Worm (Caenorhabditis elegans) whole organism, young adult: ENCODE results near the gene ehbp-1.
A peak's percentile ranks its signal among the peaks of the same experiment; 100 is the strongest.

ENCODE experiments used
- B0019.2 ChIP-seq: fragments of 200-800 bp; sonication (Bioruptor generic); conservative IDR thresholded peaks from 2 replicates; pipeline ENCODE4 v1.3.6; 2022; ENCODE audit warnings: missing genetic modification reagents, missing genetic modification characterization, missing compliant biosample characterization
- B0035.1 ChIP-seq: sonication (generic microtip); optimal IDR thresholded peaks from 2 replicates; lab custom pipeline; 2016; ENCODE audit warnings: missing genetic modification characterization, mild to moderate bottlenecking, missing compliant biosample characterization, missing genotype, missing genetic modification reagents
- D2030.7 ChIP-seq: fragments of 200-800 bp; sonication (Bioruptor generic); IDR thresholded peaks from 2 replicates; pipeline ENCODE4 v1.3.6; 2022; ENCODE audit warnings: missing genetic modification reagents, missing genetic modification characterization, missing compliant biosample characterization
- F22D6.2 ChIP-seq: sonication (generic microtip); optimal IDR thresholded peaks from 2 replicates; lab custom pipeline; 2016; ENCODE audit warnings: mild to moderate bottlenecking, missing genetic modification characterization, missing compliant biosample characterization
- F49E8.2 ChIP-seq: sonication (generic microtip); optimal IDR thresholded peaks from 3 replicates; lab custom pipeline; 2017; ENCODE audit warnings: missing genetic modification characterization, mild to moderate bottlenecking, missing compliant biosample characterization, antibody characterized with exemption, moderate library complexity; ENCODE audit not compliant: insufficient read depth
- Y53F4B.3 ChIP-seq: fragments of 200-800 bp; sonication (Bioruptor generic); IDR thresholded peaks from 2 replicates; pipeline ENCODE4 v1.3.6; 2022; ENCODE audit warnings: missing genetic modification reagents, missing genetic modification characterization, missing compliant biosample characterization
- ZK185.1 ChIP-seq: sonication (generic microtip); optimal IDR thresholded peaks from 2 replicates; lab custom pipeline; 2016; ENCODE audit warnings: mild to moderate bottlenecking, missing genetic modification characterization, missing compliant biosample characterization; ENCODE audit not compliant: poor library complexity, severe bottlenecking
- akir-1 ChIP-seq: fragments of 200-800 bp; sonication (Bioruptor generic); optimal IDR thresholded peaks from 2 replicates; lab custom pipeline; 2018; ENCODE audit warnings: mild to moderate bottlenecking, missing genetic modification characterization, moderate library complexity, missing compliant biosample characterization
- atf-7 ChIP-seq: sonication (generic microtip); optimal IDR thresholded peaks from 2 replicates; lab custom pipeline; 2017; ENCODE audit warnings: mild to moderate bottlenecking, missing genetic modification characterization, missing compliant biosample characterization
- attf-6 ChIP-seq: fragments of 200-800 bp; sonication (Bioruptor generic); IDR thresholded peaks from 2 replicates; pipeline ENCODE4 v1.3.6; 2022; ENCODE audit warnings: missing genetic modification reagents, missing genetic modification characterization, missing compliant biosample characterization
- bed-1 ChIP-seq: fragments of 200-800 bp; sonication (Bioruptor generic); IDR thresholded peaks from 2 replicates; pipeline ENCODE4 v1.3.6; 2022; ENCODE audit warnings: missing genetic modification reagents, missing genetic modification characterization, missing compliant biosample characterization
- cebp-1 ChIP-seq, 2 experiments: fragments of 200-800 bp in 1 of 2; sonication (Bioruptor generic) in 1 of 2; sonication (generic microtip) in 1 of 2; IDR thresholded peaks in 1 of 2; optimal IDR thresholded peaks in 1 of 2; 2 replicates each; pipeline versions ENCODE4 v1.3.6 to Lab custom; 2017 to 2022; ENCODE audit warnings: missing compliant biosample characterization in 2 of 2, missing genetic modification characterization in 2 of 2, mild to moderate bottlenecking in 1 of 2, missing genetic modification reagents in 1 of 2, moderate library complexity in 1 of 2
- ceh-58 ChIP-seq: fragments of 200-800 bp; sonication (Bioruptor generic); IDR thresholded peaks from 2 replicates; pipeline ENCODE4 v1.3.6; 2022; ENCODE audit warnings: missing genetic modification characterization, missing compliant biosample characterization
- dox-1 ChIP-seq: fragments of 200-800 bp; sonication (Bioruptor generic); IDR thresholded peaks from 2 replicates; pipeline ENCODE4 v1.3.6; 2022; ENCODE audit warnings: missing genetic modification reagents, missing genetic modification characterization, missing compliant biosample characterization
- efl-1 ChIP-seq: fragments of 150-350 bp; optimal IDR thresholded peaks from 2 replicates; lab custom pipeline; 2014; ENCODE audit warnings: missing biosample characterization, missing genetic modification reagents, missing genetic modification characterization
- egl-18 ChIP-seq: fragments of 200-800 bp; sonication (Bioruptor generic); IDR thresholded peaks from 2 replicates; pipeline ENCODE4 v1.3.6; 2022; ENCODE audit warnings: missing genetic modification reagents, missing genetic modification characterization, missing compliant biosample characterization
- egl-44 ChIP-seq: fragments of 200-800 bp; sonication (Bioruptor generic); IDR thresholded peaks from 2 replicates; pipeline ENCODE4 v1.3.6; 2022; ENCODE audit warnings: missing genetic modification reagents, missing genetic modification characterization, missing compliant biosample characterization
- him-1 ChIP-seq: sonication (generic microtip); optimal IDR thresholded peaks from 2 replicates; lab custom pipeline; 2016; ENCODE audit warnings: missing genotype, missing genetic modification reagents, missing genetic modification characterization, missing compliant biosample characterization
- hmg-1.2 ChIP-seq: fragments of 200-800 bp; sonication (Bioruptor generic); IDR thresholded peaks from 2 replicates; pipeline ENCODE4 v1.3.6; 2022; ENCODE audit warnings: missing genetic modification reagents, missing genetic modification characterization, missing compliant biosample characterization
- let-607 ChIP-seq, 2 experiments: fragments of 200-800 bp in 1 of 2; sonication (Bioruptor generic) in 1 of 2; sonication (generic microtip) in 1 of 2; optimal IDR thresholded peaks; 2 replicates each; lab custom pipeline; 2016 to 2018; ENCODE audit warnings: mild to moderate bottlenecking in 2 of 2, missing compliant biosample characterization in 2 of 2, missing genetic modification characterization in 2 of 2, moderate library complexity in 2 of 2, missing genotype in 1 of 2
- lin-35 ChIP-seq, 3 experiments: fragments of 150-350 bp in 2 of 3; sonication (generic microtip) in 1 of 3; optimal IDR thresholded peaks; 2 replicates each; lab custom pipeline; 2014 to 2018; ENCODE audit warnings: missing biosample characterization in 3 of 3, missing genetic modification characterization in 3 of 3, missing genetic modification reagents in 3 of 3
- lin-40 ChIP-seq: sonication (generic microtip); optimal IDR thresholded peaks from 2 replicates; lab custom pipeline; 2016; ENCODE audit warnings: missing genetic modification characterization, mild to moderate bottlenecking, missing compliant biosample characterization, missing genotype, missing genetic modification reagents
- lin-54 ChIP-seq: fragments of 200-800 bp; sonication (Bioruptor generic); optimal IDR thresholded peaks from 2 replicates; lab custom pipeline; 2018; ENCODE audit warnings: mild to moderate bottlenecking, missing genetic modification characterization, missing compliant biosample characterization
- lsl-1 ChIP-seq: fragments of 200-800 bp; sonication (Bioruptor generic); optimal IDR thresholded peaks from 2 replicates; lab custom pipeline; 2018; ENCODE audit warnings: mild to moderate bottlenecking, missing genetic modification characterization, moderate library complexity, missing compliant biosample characterization
- madf-6 ChIP-seq: fragments of 200-800 bp; sonication (Bioruptor generic); IDR thresholded peaks from 2 replicates; pipeline ENCODE4 v1.3.6; 2022; ENCODE audit warnings: missing genetic modification reagents, missing genetic modification characterization, missing compliant biosample characterization
- mcd-1 ChIP-seq: fragments of 200-800 bp; sonication (Bioruptor generic); IDR thresholded peaks from 2 replicates; pipeline ENCODE4 v1.3.6; 2022; ENCODE audit warnings: missing genetic modification reagents, missing genetic modification characterization, missing compliant biosample characterization
- mes-4 ChIP-seq: sonication (generic microtip); optimal IDR thresholded peaks from 2 replicates; lab custom pipeline; 2016; ENCODE audit warnings: missing genotype, missing genetic modification characterization, missing compliant biosample characterization
- nfyb-1 ChIP-seq: fragments of 200-800 bp; sonication (Bioruptor generic); IDR thresholded peaks from 2 replicates; pipeline ENCODE4 v1.3.6; 2022; ENCODE audit warnings: missing genetic modification reagents, missing genetic modification characterization, missing compliant biosample characterization
- nhr-179 ChIP-seq: sonication (generic microtip); optimal IDR thresholded peaks from 2 replicates; lab custom pipeline; 2016; ENCODE audit warnings: mild to moderate bottlenecking, missing genetic modification characterization, missing compliant biosample characterization
- nhr-27 ChIP-seq: fragments of 200-800 bp; sonication (Bioruptor generic); optimal IDR thresholded peaks from 2 replicates; lab custom pipeline; 2018; ENCODE audit warnings: mild to moderate bottlenecking, missing genetic modification characterization, moderate library complexity, missing compliant biosample characterization
- nhr-80 ChIP-seq: sonication (generic microtip); optimal IDR thresholded peaks from 2 replicates; lab custom pipeline; 2016; ENCODE audit warnings: missing genetic modification characterization, missing compliant biosample characterization
- pbrm-1 ChIP-seq: fragments of 200-800 bp; sonication (Bioruptor generic); IDR thresholded peaks from 2 replicates; pipeline ENCODE4 v1.3.6; 2022; ENCODE audit warnings: missing genetic modification reagents, missing genetic modification characterization, missing compliant biosample characterization
- snpc-3.4 ChIP-seq: sonication (generic microtip); optimal IDR thresholded peaks from 2 replicates; lab custom pipeline; 2017; ENCODE audit warnings: missing genetic modification characterization, mild to moderate bottlenecking, missing compliant biosample characterization, antibody characterized with exemption, moderate library complexity, missing genotype, missing genetic modification reagents
- snpc-4 ChIP-seq, 5 experiments: fragments of 150-350 bp in 1 of 5; sonication (generic microtip) in 4 of 5; optimal IDR thresholded peaks; 2 replicates each; lab custom pipeline; 2014 to 2018; ENCODE audit warnings: missing genetic modification characterization in 5 of 5, missing biosample characterization in 3 of 5, antibody characterized with exemption in 2 of 5, mild to moderate bottlenecking in 2 of 5, missing compliant biosample characterization in 2 of 5, missing genotype in 2 of 5, moderate library complexity in 2 of 5, missing genetic modification reagents in 1 of 5
- somi-1 ChIP-seq: fragments of 200-800 bp; sonication (Bioruptor generic); optimal IDR thresholded peaks from 2 replicates; lab custom pipeline; 2018; ENCODE audit warnings: mild to moderate bottlenecking, missing genetic modification characterization, missing compliant biosample characterization
- sptf-2 ChIP-seq: fragments of 200-800 bp; sonication (Bioruptor generic); optimal IDR thresholded peaks from 2 replicates; lab custom pipeline; 2018; ENCODE audit warnings: mild to moderate bottlenecking, missing genetic modification characterization, missing compliant biosample characterization
- tbp1 ChIP-seq: fragments of 200-800 bp; sonication (Bioruptor generic); optimal IDR thresholded peaks from 2 replicates; lab custom pipeline; 2018; ENCODE audit warnings: mild to moderate bottlenecking, missing genetic modification characterization, missing compliant biosample characterization
- tlf-1 ChIP-seq: fragments of 200-800 bp; sonication (Bioruptor generic); optimal IDR thresholded peaks from 2 replicates; lab custom pipeline; 2018; ENCODE audit warnings: mild to moderate bottlenecking, missing genetic modification characterization, missing compliant biosample characterization
- zim-3 ChIP-seq: sonication (generic microtip); optimal IDR thresholded peaks from 2 replicates; lab custom pipeline; 2017; ENCODE audit warnings: mild to moderate bottlenecking, missing genetic modification characterization, moderate library complexity, missing compliant biosample characterization
- ztf-18 ChIP-seq: sonication (generic microtip); optimal IDR thresholded peaks from 2 replicates; lab custom pipeline; 2016; ENCODE audit warnings: missing genotype, mild to moderate bottlenecking, missing genetic modification characterization, missing compliant biosample characterization
- ztf-25 ChIP-seq: fragments of 200-800 bp; sonication (Bioruptor generic); IDR thresholded peaks from 2 replicates; pipeline ENCODE4 v1.3.6; 2022; ENCODE audit warnings: missing genetic modification reagents, missing genetic modification characterization, missing compliant biosample characterization

ehbp-1 gene

ce11 chrV:9507742-9508141 is 42.7 kb upstream of the ehbp-1 start, which contains the start of gene acs-14:
Gene acs-14, plus strand, starts transcription at chrV:9508132.
- TF ChIP-seq F49E8.2 (no peak), nhr-80 (tag; lab: Kevin White, UChicago) (peak; percentile 14), F22D6.2 (tag; lab: Kevin White, UChicago) (no peak)

ce11 chrV:9509597-9509996 is 40.8 kb upstream of the ehbp-1 start:
- no peak for TF ChIP-seq attf-6
- no peak for TF ChIP-seq somi-1 (GFP tag; lab: Kevin White, UChicago)
- no peak for TF ChIP-seq snpc-3.4 (tag; lab: Kevin White, UChicago)
- no peak for TF ChIP-seq nhr-27 (tag; lab: Kevin White, UChicago)
- TF ChIP-seq tbp1 (GFP tag; lab: Kevin White, UChicago) = no peak
- no peak for TF ChIP-seq egl-18
- no peak for TF ChIP-seq B0019.2 (GFP tag; lab: Robert Waterston, UW)
- no peak for TF ChIP-seq D2030.7 (GFP tag; lab: Robert Waterston, UW)
- no peak for TF ChIP-seq mes-4 (tag; lab: Kevin White, UChicago)
- no peak for TF ChIP-seq F22D6.2 (tag; lab: Kevin White, UChicago)
- no peak for TF ChIP-seq nfyb-1
- no peak for TF ChIP-seq bed-1 (GFP tag; lab: Robert Waterston, UW)
- TF ChIP-seq B0035.1 (tag; lab: Kevin White, UChicago) = no peak
- TF ChIP-seq atf-7 (tag; lab: Kevin White, UChicago) = no peak

- TF ChIP-seq madf-6 (GFP tag; lab: Robert Waterston, UW) = peak; percentile 48; the same call in 1 of the 2 replicates
- TF ChIP-seq ceh-58 (GFP tag; lab: Robert Waterston, UW) = no peak
- 0 out of 2 replicates have a peak, but pooled peaks have one; percentile 28 for TF ChIP-seq pbrm-1 (GFP tag; lab: Robert Waterston, UW)
- TF ChIP-seq snpc-4 (GFP tag; optimal IDR thresholded peaks at IDR 0.05; lab: Kevin White, UChicago) = peak; percentile 15
- TF ChIP-seq snpc-4 (tag; optimal IDR thresholded peaks at IDR 0.05; lab: Kevin White, UChicago) = peak in 3 of 4 experiments; percentile 42 to 49 (median 48)
- no peak for TF ChIP-seq zim-3 (tag; lab: Kevin White, UChicago)
- peak; percentile 59 for TF ChIP-seq lin-54 (GFP tag; lab: Kevin White, UChicago)
- peak in 1 of 2 experiments; percentile 23 for TF ChIP-seq let-607 (tag; optimal IDR thresholded peaks at IDR 0.05; lab: Kevin White, UChicago)
- TF ChIP-seq nhr-179 (tag; lab: Kevin White, UChicago) = no peak
- no peak for TF ChIP-seq ztf-25 (GFP tag; lab: Robert Waterston, UW)
- peak; percentile 49; the same call in 1 of the 2 replicates for TF ChIP-seq dox-1 (GFP tag; lab: Robert Waterston, UW)
- TF ChIP-seq lin-35 (GFP tag; optimal IDR thresholded peaks at IDR 0.05; lab: Kevin White, UChicago) = peak in 1 of 3 experiments; percentile 70
- TF ChIP-seq egl-44 (GFP tag; lab: Robert Waterston, UW) = no peak
- TF ChIP-seq sptf-2 (GFP tag; lab: Kevin White, UChicago) = no peak
- TF ChIP-seq cebp-1 (GFP tag; IDR thresholded peaks at IDR 0.05; lab: Robert Waterston, UW) = no peak
- TF ChIP-seq cebp-1 (tag; optimal IDR thresholded peaks at IDR 0.05; lab: Kevin White, UChicago) = peak; percentile 53
- peak; percentile 39 for TF ChIP-seq ZK185.1
- TF ChIP-seq efl-1 = peak; percentile 24
- TF ChIP-seq lsl-1 (GFP tag; lab: Kevin White, UChicago) = peak; percentile 21
- peak; percentile 60 for TF ChIP-seq mcd-1 (GFP tag; lab: Robert Waterston, UW)
- no peak for TF ChIP-seq akir-1 (GFP tag; lab: Kevin White, UChicago)
- peak; percentile 93 for TF ChIP-seq ztf-18 (tag; lab: Kevin White, UChicago)
- no peak for TF ChIP-seq tlf-1
- TF ChIP-seq Y53F4B.3 (GFP tag; lab: Robert Waterston, UW) = no peak
- TF ChIP-seq lin-40 (tag; lab: Kevin White, UChicago) = peak; percentile 62
- TF ChIP-seq B0035.1 (tag; lab: Kevin White, UChicago) = no peak
- 0 out of 2 replicates have a peak, but pooled peaks have one; percentile 23 for TF ChIP-seq hmg-1.2
- no peak for TF ChIP-seq him-1 (tag; lab: Kevin White, UChicago)
These were observed 36.9 kb upstream of the ehbp-1 start, which contains the start of gene eif-2Bdelta for ce11 chrV:9513590-9513989. Gene eif-2Bdelta, plus strand, starts transcription at chrV:9513824.
